Worm (Caenorhabditis elegans) whole organism, L2 larva: Measurements from ENCODE around the gene skr-13.

Experiments
- C34F6.9 ChIP-seq: fragments of 150-350 bp; optimal IDR thresholded peaks from 2 replicates; lab custom pipeline; 2014; ENCODE audit warnings: missing biosample characterization, missing genetic modification characterization
- ZK546.5 ChIP-seq: sonication (generic microtip); optimal IDR thresholded peaks from 2 replicates; lab custom pipeline; 2017; ENCODE audit warnings: missing biosample characterization, missing genetic modification characterization
- aly-2 ChIP-seq: fragments of 150-350 bp; optimal IDR thresholded peaks from 2 replicates; lab custom pipeline; 2014; ENCODE audit warnings: missing biosample characterization, missing genetic modification characterization
- ceh-82 ChIP-seq: fragments of 150-350 bp; optimal IDR thresholded peaks from 2 replicates; lab custom pipeline; 2014; ENCODE audit warnings: missing biosample characterization, missing genetic modification characterization
- dmd-4 ChIP-seq: sonication (generic microtip); optimal IDR thresholded peaks from 2 replicates; lab custom pipeline; 2017; ENCODE audit warnings: missing biosample characterization, missing genetic modification characterization
- elt-3 ChIP-seq: sonication (generic microtip); optimal IDR thresholded peaks from 2 replicates; lab custom pipeline; 2017; ENCODE audit warnings: missing biosample characterization, missing genetic modification characterization
- fos-1 ChIP-seq: fragments of 150-350 bp; optimal IDR thresholded peaks from 2 replicates; lab custom pipeline; 2014; ENCODE audit warnings: missing biosample characterization, missing genetic modification characterization
- nhr-10 ChIP-seq: sonication (generic microtip); optimal IDR thresholded peaks from 2 replicates; lab custom pipeline; 2017; ENCODE audit warnings: missing biosample characterization, missing genetic modification characterization
- nhr-25 ChIP-seq: fragments of 150-350 bp; sonication (generic microtip); optimal IDR thresholded peaks from 3 replicates; lab custom pipeline; 2014; ENCODE audit warnings: missing biosample characterization, missing genetic modification characterization
- snpc-4 ChIP-seq: fragments of 150-350 bp; optimal IDR thresholded peaks from 2 replicates; lab custom pipeline; 2014; ENCODE audit warnings: missing biosample characterization, missing genetic modification characterization
- unc-62 ChIP-seq: fragments of 150-350 bp; optimal IDR thresholded peaks from 2 replicates; lab custom pipeline; 2014; ENCODE audit warnings: missing biosample characterization, missing genetic modification reagents, missing genetic modification characterization
- ztf-11 ChIP-seq: sonication (generic microtip); optimal IDR thresholded peaks from 2 replicates; lab custom pipeline; 2017; ENCODE audit warnings: missing biosample characterization, missing genetic modification characterization

- TF ChIP-seq dmd-4 (tag; lab: Kevin White, UChicago) (no peak), elt-3 (tag; lab: Kevin White, UChicago) (no peak), nhr-25 (no peak), C34F6.9 (tag; lab: Kevin White, UChicago) (no peak), nhr-10 (tag; lab: Kevin White, UChicago) (no peak), snpc-4 (tag; lab: Kevin White, UChicago) (no peak), ztf-11 (tag; lab: Kevin White, UChicago) (no peak), aly-2 (tag; lab: Kevin White, UChicago) (no peak), ZK546.5 (tag; lab: Kevin White, UChicago) (no peak), fos-1 (tag; lab: Kevin White, UChicago) (no peak), unc-62 (GFP tag; lab: Kevin White, UChicago) (no peak), ceh-82 (no peak)
Measured at ce11 chrIV:17166974-17167373, 4.6 kb upstream of the skr-13 start, which contains the start of gene skr-12.
